Fruit fly (Drosophila melanogaster): ENCODE results near the gene CG14085.

- TF ChIP-seq CG8478 (optimal IDR thresholded peaks at IDR 0.05), result no peak
- no peak for TF ChIP-seq CTCF (optimal IDR thresholded peaks at IDR 0.05)
Measured at dm6 chr3L:19251643-19252042, 17.5 kb upstream of the CG14085 start.
